Worm (Caenorhabditis elegans) whole organism, mixed stage, embryonic: ENCODE measurements around the gene zig-4.

Experiments used
- bed-3 ChIP-seq: fragments of 200-800 bp; sonication (Bioruptor generic); optimal IDR thresholded peaks from 3 replicates; lab custom pipeline; 2018; ENCODE audit warnings: mild to moderate bottlenecking, missing genetic modification characterization, moderate library complexity, missing compliant biosample characterization
- blmp-1 ChIP-seq: fragments of 150-350 bp; optimal IDR thresholded peaks from 2 replicates; lab custom pipeline; 2014; ENCODE audit warnings: missing biosample characterization, missing genetic modification characterization
- ceh-43 ChIP-seq: fragments of 200-800 bp; sonication (Bioruptor generic); optimal IDR thresholded peaks from 2 replicates; lab custom pipeline; 2018; ENCODE audit warnings: mild to moderate bottlenecking, missing genetic modification characterization, moderate library complexity, missing compliant biosample characterization
- ceh-83 ChIP-seq: fragments of 200-800 bp; sonication (Bioruptor generic); optimal IDR thresholded peaks from 2 replicates; lab custom pipeline; 2018; ENCODE audit warnings: mild to moderate bottlenecking, missing genetic modification characterization, missing compliant biosample characterization
- ces-1 ChIP-seq: fragments of 150-350 bp; optimal IDR thresholded peaks from 2 replicates; lab custom pipeline; 2014; ENCODE audit warnings: missing biosample characterization, missing genetic modification reagents, missing genetic modification characterization
- cnd-1 ChIP-seq: fragments of 200-800 bp; sonication (Bioruptor generic); optimal IDR thresholded peaks from 2 replicates; lab custom pipeline; 2018; ENCODE audit warnings: mild to moderate bottlenecking, missing genetic modification characterization, missing compliant biosample characterization
- drap-1 ChIP-seq: fragments of 200-800 bp; sonication (Bioruptor generic); optimal IDR thresholded peaks from 3 replicates; lab custom pipeline; 2018; ENCODE audit warnings: mild to moderate bottlenecking, missing genetic modification characterization, missing compliant biosample characterization
- elt-1 ChIP-seq: sonication (generic microtip); optimal IDR thresholded peaks from 2 replicates; lab custom pipeline; 2017; ENCODE audit warnings: missing genetic modification characterization, mild to moderate bottlenecking, missing compliant biosample characterization, antibody characterized with exemption, moderate library complexity, borderline replicate concordance; ENCODE audit not compliant: insufficient read depth
- ham-2 ChIP-seq: fragments of 200-800 bp; sonication (Bioruptor generic); optimal IDR thresholded peaks from 2 replicates; lab custom pipeline; 2018; ENCODE audit warnings: mild to moderate bottlenecking, missing genetic modification characterization, missing compliant biosample characterization
- hlh-1 ChIP-seq: fragments of 150-350 bp; optimal IDR thresholded peaks from 2 replicates; lab custom pipeline; 2014; ENCODE audit warnings: missing biosample characterization, missing genetic modification reagents, missing genetic modification characterization
- lin-32 ChIP-seq: fragments of 200-800 bp; sonication (Bioruptor generic); optimal IDR thresholded peaks from 2 replicates; lab custom pipeline; 2018; ENCODE audit warnings: mild to moderate bottlenecking, missing genetic modification characterization, missing compliant biosample characterization
- lsy-2 ChIP-seq: fragments of 150-350 bp; optimal IDR thresholded peaks from 2 replicates; lab custom pipeline; 2014; ENCODE audit warnings: missing biosample characterization, missing genetic modification characterization
- mab-5 ChIP-seq: fragments of 150-350 bp; optimal IDR thresholded peaks from 2 replicates; lab custom pipeline; 2014; ENCODE audit warnings: missing biosample characterization, missing genetic modification characterization
- mep-1 ChIP-seq: fragments of 150-350 bp; optimal IDR thresholded peaks from 2 replicates; lab custom pipeline; 2017; ENCODE audit warnings: missing biosample characterization, missing genetic modification reagents, missing genetic modification characterization, inconsistent platforms
- mls-2 ChIP-seq: sonication (generic microtip); optimal IDR thresholded peaks from 2 replicates; lab custom pipeline; 2016; ENCODE audit warnings: mild to moderate bottlenecking, missing genetic modification characterization, moderate library complexity, missing compliant biosample characterization
- nhr-12 ChIP-seq: fragments of 150-350 bp; optimal IDR thresholded peaks from 2 replicates; lab custom pipeline; 2014; ENCODE audit warnings: missing biosample characterization, missing genetic modification characterization
- nhr-2 ChIP-seq: fragments of 150-350 bp; optimal IDR thresholded peaks from 2 replicates; lab custom pipeline; 2014; ENCODE audit warnings: missing biosample characterization, missing genetic modification characterization
- nhr-237 ChIP-seq: fragments of 150-350 bp; optimal IDR thresholded peaks from 2 replicates; lab custom pipeline; 2014; ENCODE audit warnings: missing biosample characterization, missing genetic modification characterization
- nhr-28 ChIP-seq: fragments of 150-350 bp; optimal IDR thresholded peaks from 2 replicates; lab custom pipeline; 2014; ENCODE audit warnings: missing biosample characterization, missing genetic modification characterization
- nhr-76 ChIP-seq: sonication (generic microtip); optimal IDR thresholded peaks from 2 replicates; lab custom pipeline; 2017; ENCODE audit warnings: missing biosample characterization, missing genetic modification characterization
- pha-4 ChIP-seq: fragments of 150-350 bp; optimal IDR thresholded peaks from 2 replicates; lab custom pipeline; 2018; ENCODE audit warnings: missing biosample characterization, missing genetic modification reagents, missing genetic modification characterization
- sem-2 ChIP-seq: fragments of 200-800 bp; sonication (Bioruptor generic); optimal IDR thresholded peaks from 2 replicates; lab custom pipeline; 2018; ENCODE audit warnings: mild to moderate bottlenecking, missing genetic modification characterization, missing compliant biosample characterization
- snpc-4 ChIP-seq: fragments of 150-350 bp; optimal IDR thresholded peaks from 2 replicates; lab custom pipeline; 2014; ENCODE audit warnings: missing biosample characterization, missing genetic modification characterization
- tbx-8 ChIP-seq: fragments of 200-800 bp; sonication (Bioruptor generic); optimal IDR thresholded peaks from 2 replicates; lab custom pipeline; 2018; ENCODE audit warnings: mild to moderate bottlenecking, missing genetic modification characterization, moderate library complexity, missing compliant biosample characterization
- unc-120 ChIP-seq: sonication (generic microtip); optimal IDR thresholded peaks from 2 replicates; lab custom pipeline; 2017; ENCODE audit warnings: missing genetic modification characterization, missing compliant biosample characterization; ENCODE audit not compliant: poor library complexity, severe bottlenecking
- unc-39 ChIP-seq: fragments of 150-350 bp; optimal IDR thresholded peaks from 2 replicates; lab custom pipeline; 2014; ENCODE audit warnings: missing biosample characterization, missing genetic modification characterization
- zip-8 ChIP-seq: fragments of 150-350 bp; optimal IDR thresholded peaks from 2 replicates; lab custom pipeline; 2014; ENCODE audit warnings: missing biosample characterization, missing genetic modification characterization
- ztf-11 ChIP-seq: fragments of 150-350 bp; optimal IDR thresholded peaks from 2 replicates; lab custom pipeline; 2014; ENCODE audit warnings: missing biosample characterization, missing genetic modification characterization

zig-4 gene

ce11 chrX:7888915-7889314, 36.3 kb upstream of the zig-4 start, which contains the start of gene C39D10.2:
TSS of gene C39D10.2 (plus strand) at chrX:7889215.
- TF ChIP-seq bed-3 (GFP tag; lab: Kevin White, UChicago) (no peak), ceh-83 (no peak), ham-2 (GFP tag; lab: Kevin White, UChicago) (no peak), lsy-2 (no peak), mab-5 (tag; lab: Kevin White, UChicago) (no peak), drap-1 (GFP tag; lab: Kevin White, UChicago) (no peak), elt-1 (tag; lab: Kevin White, UChicago) (no peak)

- TF ChIP-seq hlh-1 (tag; lab: Kevin White, UChicago) (no peak), mep-1 (tag; lab: Kevin White, UChicago) (no peak), pha-4 (tag; lab: Kevin White, UChicago) (no peak), nhr-12 (tag; lab: Kevin White, UChicago) (no peak), drap-1 (GFP tag; lab: Kevin White, UChicago) (no peak), ham-2 (GFP tag; lab: Kevin White, UChicago) (no peak), mab-5 (tag; lab: Kevin White, UChicago) (no peak), elt-1 (tag; lab: Kevin White, UChicago) (no peak)
Observed at ce11 chrX:7892296-7892695, 32.9 kb upstream of the zig-4 start, which contains the start of gene C39D10.5. TSS of gene C39D10.5 (minus strand) at chrX:7892396.

- TF ChIP-seq zip-8 (tag; lab: Kevin White, UChicago) (no peak), unc-120 (tag; lab: Kevin White, UChicago) (no peak), mab-5 (tag; lab: Kevin White, UChicago) (no peak)
Observed at ce11 chrX:7897690-7898089, 27.5 kb upstream of the zig-4 start, which contains the start of gene latd-1. TSS of gene latd-1 (minus strand) at chrX:7897790.

ce11 chrX:7898131-7898530, 27.1 kb upstream of the zig-4 start:
- TF ChIP-seq zip-8 (tag; lab: Kevin White, UChicago) = no peak
- no peak for TF ChIP-seq nhr-28 (tag; lab: Kevin White, UChicago)
- TF ChIP-seq cnd-1 (tag; lab: Kevin White, UChicago) = no peak

ce11 chrX:7900180-7900579, 25.1 kb upstream of the zig-4 start:
- TF ChIP-seq hlh-1 (tag; lab: Kevin White, UChicago) (no peak), zip-8 (tag; lab: Kevin White, UChicago) (no peak), unc-39 (tag; lab: Kevin White, UChicago) (no peak), ztf-11 (no peak), sem-2 (no peak), ham-2 (GFP tag; lab: Kevin White, UChicago) (no peak), mls-2 (tag; lab: Kevin White, UChicago) (no peak), nhr-2 (tag; lab: Kevin White, UChicago) (no peak), unc-120 (tag; lab: Kevin White, UChicago) (no peak), nhr-28 (tag; lab: Kevin White, UChicago) (no peak), tbx-8 (GFP tag; lab: Kevin White, UChicago) (no peak), snpc-4 (tag; lab: Kevin White, UChicago) (no peak), nhr-76 (tag; lab: Kevin White, UChicago) (no peak), pha-4 (tag; lab: Kevin White, UChicago) (no peak)
- TF ChIP-seq, all 35 proteins: peak for 0

- no peak for TF ChIP-seq drap-1 (GFP tag; lab: Kevin White, UChicago)
- TF ChIP-seq ztf-11 = no peak
Observed at ce11 chrX:7901840-7902239, 23.4 kb upstream of the zig-4 start.

- no peak for TF ChIP-seq drap-1 (GFP tag; lab: Kevin White, UChicago)
- no peak for TF ChIP-seq nhr-28 (tag; lab: Kevin White, UChicago)
- TF ChIP-seq tbx-8 (GFP tag; lab: Kevin White, UChicago) = no peak
- TF ChIP-seq ceh-43 (GFP tag; lab: Kevin White, UChicago) = no peak
- no peak for TF ChIP-seq pha-4 (tag; lab: Kevin White, UChicago)
- no peak for TF ChIP-seq blmp-1 (tag; lab: Kevin White, UChicago)
- TF ChIP-seq bed-3 (GFP tag; lab: Kevin White, UChicago) = no peak
- TF ChIP-seq mep-1 (tag; lab: Kevin White, UChicago) = no peak
- TF ChIP-seq lin-32 (GFP tag; lab: Kevin White, UChicago) = no peak
- TF ChIP-seq lsy-2 = no peak
- TF ChIP-seq sem-2 = no peak
- TF ChIP-seq ces-1 (GFP tag; lab: Kevin White, UChicago) = no peak
- TF ChIP-seq mls-2 (tag; lab: Kevin White, UChicago) = no peak
- no peak for TF ChIP-seq ceh-83
- TF ChIP-seq nhr-237 (tag; lab: Kevin White, UChicago) = no peak
- no peak for TF ChIP-seq zip-8 (tag; lab: Kevin White, UChicago)
Observed at ce11 chrX:7902976-7903375, 22.3 kb upstream of the zig-4 start, which contains the start of gene C39D10.11. TSS of gene C39D10.11 (plus strand) at chrX:7903276.
